Fruit fly (Drosophila melanogaster) whole organism, embryonic: ENCODE data around the gene Shaw.

Experiments
- CG10431 ChIP-seq: fragments of 200-800 bp; sonication (Bioruptor generic); optimal IDR thresholded peaks from 3 replicates; lab custom pipeline; 2018; ENCODE audit warnings: missing biosample characterization, mild to moderate bottlenecking, missing genetic modification characterization
- CG10462 ChIP-seq: fragments of 200-800 bp; sonication (Bioruptor generic); optimal IDR thresholded peaks from 2 replicates; lab custom pipeline; 2016; ENCODE audit warnings: missing biosample characterization, missing genetic modification characterization
- CG10565 ChIP-seq: fragments of 200-800 bp; sonication (Bioruptor generic); optimal IDR thresholded peaks from 3 replicates; lab custom pipeline; 2016; ENCODE audit warnings: missing biosample characterization, mild to moderate bottlenecking, missing genetic modification characterization
- CG12104 ChIP-seq: fragments of 200-800 bp; sonication (Bioruptor generic); optimal IDR thresholded peaks from 3 replicates; lab custom pipeline; 2016; ENCODE audit warnings: missing biosample characterization, missing genetic modification characterization
- CG15269 ChIP-seq: fragments of 200-800 bp; sonication (Bioruptor generic); optimal IDR thresholded peaks from 2 replicates; lab custom pipeline; 2018; ENCODE audit warnings: missing biosample characterization, mild to moderate bottlenecking, missing genetic modification characterization, moderate library complexity
- CG1602 ChIP-seq: fragments of 200-800 bp; sonication (Bioruptor generic); optimal IDR thresholded peaks from 3 replicates; lab custom pipeline; 2016; ENCODE audit warnings: missing biosample characterization, missing genetic modification characterization
- CG17328 ChIP-seq: fragments of 200-800 bp; sonication (Bioruptor generic); IDR thresholded peaks from 2 replicates; pipeline ENCODE4 v1.3.6; 2022; ENCODE audit warnings: missing biosample characterization, missing genetic modification characterization
- CG17385 ChIP-seq: fragments of 200-800 bp; sonication (Bioruptor generic); optimal IDR thresholded peaks from 3 replicates; lab custom pipeline; 2018; ENCODE audit warnings: missing biosample characterization, mild to moderate bottlenecking, missing genetic modification characterization
- CG1792 ChIP-seq: fragments of 200-800 bp; sonication (Bioruptor generic); optimal IDR thresholded peaks from 2 replicates; lab custom pipeline; 2016; ENCODE audit warnings: missing biosample characterization, missing genetic modification characterization
- CG1832 ChIP-seq: fragments of 200-800 bp; sonication (Bioruptor generic); optimal IDR thresholded peaks from 2 replicates; lab custom pipeline; 2017; ENCODE audit warnings: missing biosample characterization, mild to moderate bottlenecking, missing genetic modification characterization, inconsistent platforms
- CG2129 ChIP-seq: fragments of 200-800 bp; sonication (Bioruptor generic); IDR thresholded peaks from 2 replicates; pipeline ENCODE4 v1.3.6; 2022; ENCODE audit warnings: missing biosample characterization, missing genetic modification characterization; ENCODE audit not compliant: partially characterized antibody
- CG2712 ChIP-seq: fragments of 200-800 bp; optimal IDR thresholded peaks from 3 replicates; lab custom pipeline; 2019; ENCODE audit warnings: missing biosample characterization, mild to moderate bottlenecking, missing genetic modification characterization, moderate library complexity
- CG2889 ChIP-seq: fragments of 200-800 bp; sonication (Bioruptor generic); IDR thresholded peaks from 3 replicates; pipeline ENCODE4 v1.3.6; 2022; ENCODE audit warnings: missing biosample characterization, missing genetic modification characterization
- CG31388 ChIP-seq: fragments of 200-800 bp; sonication (Bioruptor generic); optimal IDR thresholded peaks from 2 replicates; lab custom pipeline; 2016; ENCODE audit warnings: missing biosample characterization, missing genetic modification characterization
- CG3995 ChIP-seq: fragments of 200-800 bp; sonication (Bioruptor generic); optimal IDR thresholded peaks from 3 replicates; lab custom pipeline; 2016; ENCODE audit warnings: missing biosample characterization, missing genetic modification characterization
- CG4282 ChIP-seq: fragments of 200-800 bp; sonication (Bioruptor generic); optimal IDR thresholded peaks from 2 replicates; lab custom pipeline; 2016; ENCODE audit warnings: missing biosample characterization, missing genetic modification characterization
- CG4820 ChIP-seq: fragments of 200-800 bp; sonication (Bioruptor generic); optimal IDR thresholded peaks from 3 replicates; lab custom pipeline; 2016; ENCODE audit warnings: missing biosample characterization, missing genetic modification characterization
- CG4854 ChIP-seq: fragments of 200-800 bp; sonication (Bioruptor generic); optimal IDR thresholded peaks from 2 replicates; lab custom pipeline; 2016; ENCODE audit warnings: missing biosample characterization, missing genetic modification characterization, inconsistent platforms
- CG6854 ChIP-seq: fragments of 200-800 bp; sonication (Bioruptor generic); optimal IDR thresholded peaks from 3 replicates; lab custom pipeline; 2017; ENCODE audit warnings: missing biosample characterization, mild to moderate bottlenecking, missing genetic modification characterization
- CG7745 ChIP-seq: fragments of 200-800 bp; sonication (Bioruptor generic); optimal IDR thresholded peaks from 2 replicates; lab custom pipeline; 2018; ENCODE audit warnings: missing biosample characterization, mild to moderate bottlenecking, missing genetic modification characterization, moderate library complexity
- CG8944 ChIP-seq: fragments of 200-800 bp; sonication (Bioruptor generic); optimal IDR thresholded peaks from 3 replicates; lab custom pipeline; 2016; ENCODE audit warnings: missing biosample characterization, missing genetic modification characterization
- CG9876 ChIP-seq: fragments of 200-800 bp; sonication (Bioruptor generic); optimal IDR thresholded peaks from 2 replicates; lab custom pipeline; 2016; ENCODE audit warnings: missing biosample characterization, missing genetic modification characterization
- Doc2 ChIP-seq: fragments of 200-800 bp; sonication (Bioruptor generic); IDR thresholded peaks from 2 replicates; pipeline ENCODE4 v1.3.6; 2022; ENCODE audit warnings: missing biosample characterization, missing genetic modification characterization
- ERR ChIP-seq: fragments of 200-800 bp; sonication (Bioruptor generic); optimal IDR thresholded peaks from 2 replicates; lab custom pipeline; 2016; ENCODE audit warnings: missing biosample characterization, missing genetic modification characterization
- Hr78 ChIP-seq, 2 experiments: fragments of 200-800 bp in 1 of 2; fragments of >200 bp in 1 of 2; sonication (Bioruptor generic) in 1 of 2; optimal IDR thresholded peaks; 2 replicates each; lab custom pipeline; 2017 to 2019; ENCODE audit warnings: missing biosample characterization in 2 of 2, missing genetic modification characterization in 2 of 2, mild to moderate bottlenecking in 1 of 2, moderate library complexity in 1 of 2
- Nf-YA ChIP-seq: fragments of 200-800 bp; sonication (Bioruptor generic); IDR thresholded peaks from 2 replicates; pipeline ENCODE4 v1.3.6; 2022; ENCODE audit warnings: missing biosample characterization, missing genetic modification characterization
- Ptx1 ChIP-seq: fragments of 200-800 bp; sonication (Bioruptor generic); IDR thresholded peaks from 2 replicates; pipeline ENCODE4 v1.3.6; 2022; ENCODE audit warnings: missing biosample characterization, missing genetic modification characterization
- Sin3A ChIP-seq: fragments of >200 bp; optimal IDR thresholded peaks from 2 replicates; lab custom pipeline; 2018
- Ssrp ChIP-seq: fragments of 200-800 bp; sonication (Bioruptor generic); optimal IDR thresholded peaks from 2 replicates; lab custom pipeline; 2018; ENCODE audit warnings: missing biosample characterization, mild to moderate bottlenecking, missing genetic modification characterization, moderate library complexity
- bbx ChIP-seq: fragments of 200-800 bp; sonication (Bioruptor generic); IDR thresholded peaks from 2 replicates; pipeline ENCODE4 v1.3.6; 2022; ENCODE audit warnings: missing biosample characterization, missing genetic modification characterization; ENCODE audit not compliant: partially characterized antibody
- chinmo ChIP-seq: fragments of 200-800 bp; sonication (Bioruptor generic); IDR thresholded peaks from 4 replicates; pipeline ENCODE4 v1.3.6; 2022; ENCODE audit warnings: missing biosample characterization, missing genetic modification characterization; ENCODE audit not compliant: partially characterized antibody
- dimm ChIP-seq: fragments of 200-800 bp; sonication (Bioruptor generic); IDR thresholded peaks from 2 replicates; pipeline ENCODE4 v1.3.6; 2022; ENCODE audit warnings: missing biosample characterization, missing genetic modification characterization
- ems ChIP-seq: fragments of 200-800 bp; sonication (Bioruptor generic); optimal IDR thresholded peaks from 3 replicates; lab custom pipeline; 2016; ENCODE audit warnings: missing biosample characterization, missing genetic modification characterization
- fd64A ChIP-seq: fragments of 200-800 bp; sonication (Bioruptor generic); optimal IDR thresholded peaks from 3 replicates; lab custom pipeline; 2018; ENCODE audit warnings: missing biosample characterization, mild to moderate bottlenecking, missing genetic modification characterization
- ham ChIP-seq: fragments of 200-800 bp; sonication (Bioruptor generic); IDR thresholded peaks from 2 replicates; pipeline ENCODE4 v1.3.6; 2022; ENCODE audit warnings: missing biosample characterization, missing genetic modification characterization
- hb ChIP-seq: fragments of 200-800 bp; sonication (Bioruptor generic); IDR thresholded peaks from 3 replicates; pipeline ENCODE4 v1.3.6; 2022; ENCODE audit warnings: missing biosample characterization, missing genetic modification characterization; ENCODE audit not compliant: partially characterized antibody
- kah ChIP-seq: fragments of 200-800 bp; sonication (Bioruptor generic); optimal IDR thresholded peaks from 2 replicates; lab custom pipeline; 2018; ENCODE audit warnings: missing biosample characterization, mild to moderate bottlenecking, missing genetic modification characterization
- lmd ChIP-seq: fragments of 200-800 bp; sonication (Bioruptor generic); IDR thresholded peaks from 2 replicates; pipeline ENCODE4 v1.3.6; 2022; ENCODE audit warnings: missing biosample characterization, missing genetic modification characterization
- nerfin-1 ChIP-seq: fragments of 200-800 bp; sonication (Bioruptor generic); optimal IDR thresholded peaks from 3 replicates; lab custom pipeline; 2019; ENCODE audit warnings: missing biosample characterization, mild to moderate bottlenecking, missing genetic modification characterization, moderate library complexity
- p53 ChIP-seq: fragments of 200-800 bp; sonication (Bioruptor generic); optimal IDR thresholded peaks from 2 replicates; lab custom pipeline; 2016; ENCODE audit warnings: missing biosample characterization, missing genetic modification characterization
- pzg ChIP-seq: fragments of 200-800 bp; sonication (Bioruptor generic); optimal IDR thresholded peaks from 3 replicates; lab custom pipeline; 2018; ENCODE audit warnings: missing biosample characterization, mild to moderate bottlenecking, missing genetic modification characterization, moderate library complexity
- ranshi ChIP-seq: fragments of 200-800 bp; sonication (Bioruptor generic); IDR thresholded peaks from 2 replicates; pipeline ENCODE4 v1.3.6; 2022; ENCODE audit warnings: missing biosample characterization, missing genetic modification characterization
- repo ChIP-seq: fragments of 200-800 bp; sonication (Bioruptor generic); optimal IDR thresholded peaks from 2 replicates; lab custom pipeline; 2016; ENCODE audit warnings: missing biosample characterization, missing genetic modification characterization
- sisA ChIP-seq: fragments of 200-800 bp; sonication (Bioruptor generic); IDR thresholded peaks from 2 replicates; pipeline ENCODE4 v1.3.6; 2022; ENCODE audit warnings: missing biosample characterization, missing genetic modification characterization
- sqz ChIP-seq: fragments of 200-800 bp; sonication (Bioruptor generic); optimal IDR thresholded peaks from 3 replicates; lab custom pipeline; 2018; ENCODE audit warnings: missing biosample characterization, mild to moderate bottlenecking, missing genetic modification characterization
- sug ChIP-seq: fragments of 200-800 bp; optimal IDR thresholded peaks from 2 replicates; lab custom pipeline; 2019; ENCODE audit warnings: missing biosample characterization, mild to moderate bottlenecking, missing genetic modification characterization, moderate library complexity
- unpg ChIP-seq: fragments of 200-800 bp; sonication (Bioruptor generic); optimal IDR thresholded peaks from 3 replicates; lab custom pipeline; 2018; ENCODE audit warnings: missing biosample characterization, mild to moderate bottlenecking, missing genetic modification characterization, moderate library complexity
- zfh1 ChIP-seq: fragments of 200-800 bp; sonication (Bioruptor generic); IDR thresholded peaks from 3 replicates; pipeline ENCODE4 v1.3.6; 2022; ENCODE audit warnings: missing biosample characterization, missing genetic modification characterization

Shaw gene

dm6 chr2L:3771109-3772067, 53.4 kb downstream of the Shaw start, which contains the start of gene bowl (continued):
- TF ChIP-seq sug (tag; lab: Kevin White, UChicago) (peak; percentile 66), CG4854 (GFP tag; lab: Kevin White, UChicago) (peak; percentile 84), hb (no peak), CG9876 (GFP tag; lab: Kevin White, UChicago) (peak; percentile 74), p53 (GFP tag; lab: Kevin White, UChicago) (peak; percentile 80), ems (GFP tag; lab: Kevin White, UChicago) (peak; percentile 89), CG4282 (GFP tag; lab: Kevin White, UChicago) (peak; percentile 61), CG3995 (peak; percentile 40), CG10462 (GFP tag; lab: Kevin White, UChicago) (peak; percentile 97), CG12104 (peak; percentile 92), CG1602 (GFP tag; lab: Kevin White, UChicago) (peak; percentile 97), ham (GFP tag; lab: Robert Waterston, UW) (peak; percentile 82; the same call in 1 of the 2 replicates), chinmo (peak; percentile 90), CG17385 (GFP tag; lab: Kevin White, UChicago) (peak; percentile 95), ERR (peak; percentile 82), sisA (GFP tag; lab: Robert Waterston, UW) (peak; percentile 95), zfh1 (peak; percentile 98), pzg (GFP tag; lab: Kevin White, UChicago) (no peak), CG1792 (peak; percentile 87), CG10431 (peak; percentile 78), dimm (peak; percentile 94), CG17328 (GFP tag; lab: Robert Waterston, UW) (peak; percentile 98), Sin3A (no peak), Nf-YA (GFP tag; lab: Robert Waterston, UW) (peak; percentile 91), CG1832 (GFP tag; lab: Kevin White, UChicago) (peak; percentile 51), Hr78 (GFP tag; optimal IDR thresholded peaks at IDR 0.05; lab: Kevin White, UChicago) (peak in 1 of 2 experiments; percentile 78), CG4820 (GFP tag; lab: Kevin White, UChicago) (peak; percentile 94), bbx (GFP tag; lab: Robert Waterston, UW) (0 out of 2 replicates have a peak, but pooled peaks have one; percentile 28), nerfin-1 (tag; lab: Kevin White, UChicago) (peak; percentile 84), ranshi (peak; percentile 96), CG15269 (tag; lab: Kevin White, UChicago) (peak; percentile 98), CG2889 (peak; percentile 94), kah (peak; percentile 53), repo (GFP tag; lab: Kevin White, UChicago) (peak; percentile 83), Ptx1 (GFP tag; lab: Robert Waterston, UW) (peak; percentile 98), CG31388 (GFP tag; lab: Kevin White, UChicago) (peak; percentile 75), CG2129 (GFP tag; lab: Robert Waterston, UW) (no peak), CG2712 (peak; percentile 96), unpg (GFP tag; lab: Kevin White, UChicago) (peak; percentile 96), CG10565 (GFP tag; lab: Kevin White, UChicago) (peak; percentile 72), Doc2 (GFP tag; lab: Robert Waterston, UW) (peak; percentile 75; the same call in 1 of the 2 replicates), fd64A (peak; percentile 68), Ssrp (tag; lab: Kevin White, UChicago) (peak; percentile 95), CG7745 (tag; lab: Kevin White, UChicago) (peak; percentile 91), CG6854 (GFP tag; lab: Kevin White, UChicago) (peak; percentile 79), sqz (GFP tag; lab: Kevin White, UChicago) (peak; percentile 90), CG8944 (GFP tag; lab: Kevin White, UChicago) (peak; percentile 86), lmd (GFP tag; lab: Robert Waterston, UW) (peak; percentile 97)
